Worm (Caenorhabditis elegans) whole organism, young adult: ENCODE results near the gene W01B6.5.

Experiments used
- B0019.2 ChIP-seq: fragments of 200-800 bp; sonication (Bioruptor generic); conservative IDR thresholded peaks from 2 replicates; pipeline ENCODE4 v1.3.6; 2022; ENCODE audit warnings: missing genetic modification reagents, missing genetic modification characterization, missing compliant biosample characterization
- D2030.7 ChIP-seq: fragments of 200-800 bp; sonication (Bioruptor generic); IDR thresholded peaks from 2 replicates; pipeline ENCODE4 v1.3.6; 2022; ENCODE audit warnings: missing genetic modification reagents, missing genetic modification characterization, missing compliant biosample characterization
- ceh-27 ChIP-seq: fragments of 200-800 bp; sonication (Bioruptor generic); optimal IDR thresholded peaks from 2 replicates; lab custom pipeline; 2018; ENCODE audit warnings: mild to moderate bottlenecking, missing genetic modification characterization, moderate library complexity, missing compliant biosample characterization
- chd-7 ChIP-seq: sonication (generic microtip); optimal IDR thresholded peaks from 2 replicates; lab custom pipeline; 2016; ENCODE audit warnings: mild to moderate bottlenecking, missing genetic modification characterization, moderate library complexity, missing compliant biosample characterization
- hrde-1 ChIP-seq: sonication (generic microtip); optimal IDR thresholded peaks from 2 replicates; lab custom pipeline; 2016; ENCODE audit warnings: missing genetic modification characterization, mild to moderate bottlenecking, missing compliant biosample characterization, moderate library complexity, missing genotype, missing genetic modification reagents, borderline replicate concordance
- lsy-27 ChIP-seq: sonication (generic microtip); optimal IDR thresholded peaks from 2 replicates; lab custom pipeline; 2017; ENCODE audit warnings: missing genetic modification characterization, mild to moderate bottlenecking, missing compliant biosample characterization, antibody characterized with exemption, missing genotype, borderline replicate concordance; ENCODE audit not compliant: insufficient read depth
- madf-6 ChIP-seq: fragments of 200-800 bp; sonication (Bioruptor generic); IDR thresholded peaks from 2 replicates; pipeline ENCODE4 v1.3.6; 2022; ENCODE audit warnings: missing genetic modification reagents, missing genetic modification characterization, missing compliant biosample characterization
- nhr-90 ChIP-seq: sonication (generic microtip); optimal IDR thresholded peaks from 2 replicates; lab custom pipeline; 2016; ENCODE audit warnings: missing genotype, mild to moderate bottlenecking, missing genetic modification characterization, missing compliant biosample characterization
- pbrm-1 ChIP-seq: fragments of 200-800 bp; sonication (Bioruptor generic); IDR thresholded peaks from 2 replicates; pipeline ENCODE4 v1.3.6; 2022; ENCODE audit warnings: missing genetic modification reagents, missing genetic modification characterization, missing compliant biosample characterization

The W01B6.5 gene

ce11 chrIV:10122205-10122604 is 46.2 kb downstream of the W01B6.5 start, which contains the start of gene irld-21:
TSS of gene irld-21 (minus strand) at chrIV:10122305.
- TF ChIP-seq chd-7 (tag; lab: Kevin White, UChicago) = no peak
- no peak for TF ChIP-seq nhr-90 (tag; lab: Kevin White, UChicago)
- TF ChIP-seq B0019.2 (GFP tag; lab: Robert Waterston, UW) = no peak
- TF ChIP-seq lsy-27 (tag; lab: Kevin White, UChicago) = no peak
- no peak for TF ChIP-seq pbrm-1 (GFP tag; lab: Robert Waterston, UW)
- no peak for TF ChIP-seq D2030.7 (GFP tag; lab: Robert Waterston, UW)

- TF ChIP-seq ceh-27 (GFP tag; lab: Kevin White, UChicago) = no peak
- 0 out of 2 replicates have a peak, but pooled peaks have one; percentile 16 for TF ChIP-seq madf-6
- TF ChIP-seq hrde-1 = peak; percentile 31
Measured at ce11 chrIV:10126544-10126943, 50.5 kb downstream of the W01B6.5 start, which contains the start of gene ctf-18. TSS of gene ctf-18 (minus strand) at chrIV:10126644.
